Fruit fly (Drosophila melanogaster): ENCODE measurements around the gene PDZ-GEF.

PDZ-GEF gene

dm6 chr2L:6291605-6292004, 32.0 kb upstream of the PDZ-GEF start:
- TF ChIP-seq CG6813 (GFP tag; optimal IDR thresholded peaks at IDR 0.05) (peak; percentile 42), gsb-n (tag; optimal IDR thresholded peaks at IDR 0.05) (peak; percentile 28), CG30431 (GFP tag; optimal IDR thresholded peaks at IDR 0.05) (no peak), CG2678 (tag; optimal IDR thresholded peaks at IDR 0.05) (peak; percentile 17), lab (GFP tag; optimal IDR thresholded peaks at IDR 0.05) (peak; percentile 16), pzg (GFP tag; optimal IDR thresholded peaks at IDR 0.05) (no peak), Hmr (GFP tag; optimal IDR thresholded peaks at IDR 0.05) (no peak), Xrp1 (GFP tag; IDR thresholded peaks at IDR 0.05) (peak; percentile 25; the same call in 1 of the 2 replicates), seq (GFP tag; IDR thresholded peaks at IDR 0.05) (no peak), CG14050 (GFP tag; IDR thresholded peaks at IDR 0.05) (no peak), dmrt11E (tag; optimal IDR thresholded peaks at IDR 0.05) (peak; percentile 42), sc (optimal IDR thresholded peaks at IDR 0.05) (no peak), sc (GFP tag; optimal IDR thresholded peaks at IDR 0.05) (no peak), Vsx1 (GFP tag; optimal IDR thresholded peaks at IDR 0.05) (peak; percentile 28), Poxn (GFP tag; IDR thresholded peaks at IDR 0.05) (no peak), CG13296 (GFP tag; optimal IDR thresholded peaks at IDR 0.05) (no peak), Hr78 (GFP tag; optimal IDR thresholded peaks at IDR 0.05) (peak in 1 of 2 experiments; percentile 59), ab (GFP tag; optimal IDR thresholded peaks at IDR 0.05) (no peak), fd64A (GFP tag; optimal IDR thresholded peaks at IDR 0.05) (peak; percentile 83), sqz (GFP tag; optimal IDR thresholded peaks at IDR 0.05) (peak; percentile 84), rib (GFP tag; IDR thresholded peaks at IDR 0.05) (0 out of 2 replicates have a peak, but pooled peaks have one; percentile 26), ato (GFP tag; IDR thresholded peaks at IDR 0.05; ENCODE audit: partially characterized antibody) (no peak), CG12769 (tag; optimal IDR thresholded peaks at IDR 0.05) (no peak), wek (GFP tag; optimal IDR thresholded peaks at IDR 0.05) (peak; percentile 20), repo (GFP tag; optimal IDR thresholded peaks at IDR 0.05) (no peak), CG8924 (tag; optimal IDR thresholded peaks at IDR 0.05) (peak; percentile 0), maf-S (GFP tag; optimal IDR thresholded peaks at IDR 0.05) (no peak), grn (GFP tag; optimal IDR thresholded peaks at IDR 0.05) (peak; percentile 45), CG3281 (GFP tag; optimal IDR thresholded peaks at IDR 0.05) (no peak), ro (GFP tag; IDR thresholded peaks at IDR 0.05) (no peak), CG11398 (GFP tag; optimal IDR thresholded peaks at IDR 0.05) (no peak), sd (tag; optimal IDR thresholded peaks at IDR 0.05) (peak; percentile 45), cas (GFP tag; IDR thresholded peaks at IDR 0.05) (no peak), Spps (tag; optimal IDR thresholded peaks at IDR 0.05) (peak; percentile 16), CrebB (tag; optimal IDR thresholded peaks at IDR 0.05) (peak; percentile 21), Hr39 (optimal IDR thresholded peaks at IDR 0.05) (no peak), nom (GFP tag; optimal IDR thresholded peaks at IDR 0.05) (peak; percentile 14), run (tag; optimal IDR thresholded peaks at IDR 0.05) (peak; percentile 56), Asciz (GFP tag; optimal IDR thresholded peaks at IDR 0.05) (peak; percentile 66), CG33557 (GFP tag; optimal IDR thresholded peaks at IDR 0.05) (peak; percentile 64), CG7556 (GFP tag; optimal IDR thresholded peaks at IDR 0.05) (no peak), psq (GFP tag; optimal IDR thresholded peaks at IDR 0.05) (no peak), CG9437 (GFP tag; optimal IDR thresholded peaks at IDR 0.05) (no peak), Aef1 (GFP tag; IDR thresholded peaks at IDR 0.05) (no peak), Dip2 (GFP tag; IDR thresholded peaks at IDR 0.05) (no peak), twi (tag; optimal IDR thresholded peaks at IDR 0.05) (peak; percentile 49), Mrtf (GFP tag; IDR thresholded peaks at IDR 0.05) (no peak), CG33213 (GFP tag; optimal IDR thresholded peaks at IDR 0.05) (no peak), Pdp1 (GFP tag; optimal IDR thresholded peaks at IDR 0.05) (peak in 1 of 2 experiments; percentile 32), CG3838 (GFP tag; optimal IDR thresholded peaks at IDR 0.05) (no peak), Eip74EF (GFP tag; optimal IDR thresholded peaks at IDR 0.05) (peak in 1 of 2 experiments; percentile 43)

Measured in whole organism, embryonic.